Worm (Caenorhabditis elegans): Measurements from ENCODE around the gene F49E2.5.

Gene F49E2.5

ce11 chrX:9537538-9538172 lies 5.8 kb upstream of the F49E2.5 start:
- TF ChIP-seq mep-1 (tag; optimal IDR thresholded peaks at IDR 0.05) (peak; percentile 19), nhr-6 (tag; optimal IDR thresholded peaks at IDR 0.05) (peak; percentile 13), nhr-28 (tag; optimal IDR thresholded peaks at IDR 0.05) (peak; percentile 34), rbr-2 (tag; optimal IDR thresholded peaks at IDR 0.05) (no peak), mxl-3 (GFP tag; optimal IDR thresholded peaks at IDR 0.05) (peak; percentile 36), hlh-11 (tag; optimal IDR thresholded peaks at IDR 0.05) (peak; percentile 58), hif-1 (tag; optimal IDR thresholded peaks at IDR 0.05) (peak in 1 of 2 experiments; percentile 23), mdl-1 (tag; optimal IDR thresholded peaks at IDR 0.05) (peak in 1 of 2 experiments; percentile 75), aha-1 (tag) (peak; percentile 92), hlh-30 (tag; optimal IDR thresholded peaks at IDR 0.05; ENCODE audit: insufficient read depth) (peak; percentile 68), dve-1 (tag; optimal IDR thresholded peaks at IDR 0.05; ENCODE audit: insufficient read depth) (peak; percentile 53), unc-39 (tag; optimal IDR thresholded peaks at IDR 0.05) (no peak), nhr-76 (tag; optimal IDR thresholded peaks at IDR 0.05) (no peak), nhr-48 (tag; optimal IDR thresholded peaks at IDR 0.05) (peak; percentile 63)

ce11 chrX:9539294-9540030 lies 4.0 kb upstream of the F49E2.5 start, which contains the start of gene nuc-1:
Gene nuc-1, plus strand, starts transcription at chrX:9539905.
- no peak for TF ChIP-seq skn-1 (tag; optimal IDR thresholded peaks at IDR 0.05)
- no peak for TF ChIP-seq snpc-4 (tag; optimal IDR thresholded peaks at IDR 0.05)
- TF ChIP-seq Y105C5A.15 (GFP tag; IDR thresholded peaks at IDR 0.05) = no peak
- peak; percentile 30 for TF ChIP-seq hlh-11 (tag; optimal IDR thresholded peaks at IDR 0.05)
- TF ChIP-seq unc-62 (GFP tag; optimal IDR thresholded peaks at IDR 0.05 in 1 of 2) = peak in 1 of 2 experiments; percentile 9
- no peak for TF ChIP-seq unc-62 (tag; optimal IDR thresholded peaks at IDR 0.05)
- no peak for TF ChIP-seq pha-4 (GFP tag; IDR thresholded peaks at IDR 0.05)
- peak; percentile 2 for TF ChIP-seq pha-4 (tag; optimal IDR thresholded peaks at IDR 0.05)
- peak in 1 of 2 experiments; percentile 57 for TF ChIP-seq hif-1 (tag; optimal IDR thresholded peaks at IDR 0.05)
- TF ChIP-seq daf-16 (GFP tag; optimal IDR thresholded peaks at IDR 0.05) = no peak
- TF ChIP-seq daf-16 (tag; optimal IDR thresholded peaks at IDR 0.05) = peak; percentile 60
- TF ChIP-seq dmd-6 (GFP tag; IDR thresholded peaks at IDR 0.05) = peak; percentile 60
- no peak for TF ChIP-seq ztf-7 (tag; optimal IDR thresholded peaks at IDR 0.05)
- TF ChIP-seq Y75B8A.6 (GFP tag; IDR thresholded peaks at IDR 0.05) = no peak
- TF ChIP-seq nhr-28 (tag; optimal IDR thresholded peaks at IDR 0.05) = peak; percentile 30
- TF ChIP-seq tra-1 (GFP tag; IDR thresholded peaks at IDR 0.05) = no peak
- TF ChIP-seq mxl-2 (GFP tag; conservative IDR thresholded peaks at IDR 0.05) = no peak
- TF ChIP-seq nhr-77 (tag; optimal IDR thresholded peaks at IDR 0.05) = peak; percentile 9
- 0 out of 2 replicates have a peak, but pooled peaks have one; percentile 24 for TF ChIP-seq php-3 (GFP tag; IDR thresholded peaks at IDR 0.05)
- TF ChIP-seq dve-1 (tag; optimal IDR thresholded peaks at IDR 0.05; ENCODE audit: insufficient read depth) = peak; percentile 18
- peak; percentile 76 for TF ChIP-seq pqm-1 (tag; optimal IDR thresholded peaks at IDR 0.05)
- TF ChIP-seq mxl-3 (GFP tag; optimal IDR thresholded peaks at IDR 0.05) = peak; percentile 19

- no peak for TF ChIP-seq cey-2 (tag; optimal IDR thresholded peaks at IDR 0.05; ENCODE audit: borderline replicate concordance, insufficient read depth)
- TF ChIP-seq T26A8.4 (GFP tag; IDR thresholded peaks at IDR 0.05) = no peak
- TF ChIP-seq madf-5 (GFP tag; IDR thresholded peaks at IDR 0.05) = no peak
- no peak for TF ChIP-seq daf-19 (GFP tag; conservative IDR thresholded peaks at IDR 0.05)
- TF ChIP-seq arid-1 (GFP tag; conservative IDR thresholded peaks at IDR 0.05) = no peak
- no peak for TF ChIP-seq F44E2.7 (GFP tag; IDR thresholded peaks at IDR 0.05)
- peak; percentile 57 for TF ChIP-seq mep-1 (tag; optimal IDR thresholded peaks at IDR 0.05)
- TF ChIP-seq lin-39 (tag; optimal IDR thresholded peaks at IDR 0.05) = no peak
- no peak for TF ChIP-seq lin-15B (tag; optimal IDR thresholded peaks at IDR 0.05)
- TF ChIP-seq unc-130 (GFP tag; optimal IDR thresholded peaks at IDR 0.05) = no peak
- peak; percentile 53 for TF ChIP-seq mes-2 (tag; optimal IDR thresholded peaks at IDR 0.05; ENCODE audit: poor library complexity, severe bottlenecking)
- no peak for TF ChIP-seq lin-29 (GFP tag; IDR thresholded peaks at IDR 0.05)
- TF ChIP-seq F10B5.3 (tag; optimal IDR thresholded peaks at IDR 0.05) = no peak
- no peak for TF ChIP-seq lin-38 (GFP tag; IDR thresholded peaks at IDR 0.05)
- no peak for TF ChIP-seq dmd-8 (GFP tag; IDR thresholded peaks at IDR 0.05)
- TF ChIP-seq nhr-48 (tag; optimal IDR thresholded peaks at IDR 0.05) = no peak
- TF ChIP-seq nhr-237 (tag; optimal IDR thresholded peaks at IDR 0.05) = no peak
- TF ChIP-seq F26F4.8 (GFP tag; conservative IDR thresholded peaks at IDR 0.05) = no peak
- no peak for TF ChIP-seq daf-16 (GFP tag; optimal IDR thresholded peaks at IDR 0.05)
- TF ChIP-seq daf-16 (tag; optimal IDR thresholded peaks at IDR 0.05) = peak; percentile 87
These were observed 3.0 kb upstream of the F49E2.5 start for ce11 chrX:9540464-9540863.

Data from whole organism, L4 larva.